Worm (Caenorhabditis elegans): ENCODE data around the gene T02B11.6.
A peak's percentile ranks its signal among the peaks of the same experiment; 100 is the strongest.

The T02B11.6 gene

ce11 chrV:910588-910987 lies 21.5 kb upstream of the T02B11.6 start:
- no peak for TF ChIP-seq daf-8 (GFP tag; IDR thresholded peaks at IDR 0.05)
- TF ChIP-seq hlh-30 (tag; optimal IDR thresholded peaks at IDR 0.05; ENCODE audit: insufficient read depth) = peak; percentile 48
- peak; percentile 49 for TF ChIP-seq lin-38 (GFP tag; IDR thresholded peaks at IDR 0.05)
- peak; percentile 67 for TF ChIP-seq dve-1 (tag; optimal IDR thresholded peaks at IDR 0.05; ENCODE audit: insufficient read depth)
- TF ChIP-seq dmd-6 (GFP tag; IDR thresholded peaks at IDR 0.05) = peak; percentile 77
- TF ChIP-seq Y75B8A.6 (GFP tag; IDR thresholded peaks at IDR 0.05) = no peak
- TF ChIP-seq nhr-28 (tag; optimal IDR thresholded peaks at IDR 0.05) = peak; percentile 99
- TF ChIP-seq mes-2 (tag; optimal IDR thresholded peaks at IDR 0.05; ENCODE audit: poor library complexity, severe bottlenecking) = peak; percentile 37
- peak; percentile 81 for TF ChIP-seq nhr-77 (tag; optimal IDR thresholded peaks at IDR 0.05)
- TF ChIP-seq lin-13 (GFP tag; optimal IDR thresholded peaks at IDR 0.05) = peak; percentile 20
- no peak for TF ChIP-seq daf-16 (GFP tag; optimal IDR thresholded peaks at IDR 0.05)
- peak; percentile 58 for TF ChIP-seq daf-16 (tag; optimal IDR thresholded peaks at IDR 0.05)
- TF ChIP-seq nhr-102 (tag; optimal IDR thresholded peaks at IDR 0.05) = peak; percentile 20
- peak; percentile 28 for TF ChIP-seq nhr-11 (tag; optimal IDR thresholded peaks at IDR 0.05)
- peak; percentile 81 for TF ChIP-seq hlh-11 (tag; optimal IDR thresholded peaks at IDR 0.05)
- TF ChIP-seq mxl-3 (GFP tag; optimal IDR thresholded peaks at IDR 0.05) = peak; percentile 82
- TF ChIP-seq skn-1 (tag; optimal IDR thresholded peaks at IDR 0.05) = no peak
- TF ChIP-seq pqm-1 (tag; optimal IDR thresholded peaks at IDR 0.05) = peak; percentile 32
- TF ChIP-seq mdl-1 (tag; optimal IDR thresholded peaks at IDR 0.05) = peak in 1 of 2 experiments; percentile 53
- peak; percentile 63 for TF ChIP-seq aha-1 (tag)
- no peak for TF ChIP-seq T26A8.4 (GFP tag; IDR thresholded peaks at IDR 0.05)
- no peak for TF ChIP-seq saeg-2 (GFP tag; IDR thresholded peaks at IDR 0.05)
- peak; percentile 27 for TF ChIP-seq nhr-48 (tag; optimal IDR thresholded peaks at IDR 0.05)
- 0 out of 2 replicates have a peak, but pooled peaks have one; percentile 28 for TF ChIP-seq php-3 (GFP tag; IDR thresholded peaks at IDR 0.05)

DNA sequence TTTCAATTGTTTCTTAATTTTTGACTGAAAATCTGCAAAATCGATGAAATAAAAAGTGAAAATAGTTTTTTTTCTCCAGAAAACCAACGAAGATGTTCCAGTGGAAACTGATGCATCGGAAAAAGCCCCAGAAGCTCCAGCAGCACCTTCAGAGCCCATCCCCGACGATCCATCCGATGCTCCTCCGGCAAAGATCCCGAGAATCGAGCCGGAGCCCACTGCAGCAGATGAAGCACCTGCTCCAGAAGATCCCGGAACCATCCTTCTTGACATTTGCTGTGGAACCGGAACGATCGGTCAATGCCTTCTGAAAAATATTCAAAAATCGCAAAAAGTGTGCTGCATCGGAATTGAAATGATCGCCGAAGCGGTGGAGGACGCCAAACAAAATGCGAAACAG lies 19.6 kb upstream of the T02B11.6 start:
- TF ChIP-seq madf-5 (GFP tag; IDR thresholded peaks at IDR 0.05) = no peak
- 0 out of 2 replicates have a peak, but pooled peaks have one; percentile 4 for TF ChIP-seq nhr-42 (GFP tag; IDR thresholded peaks at IDR 0.05)
- peak; percentile 88 for TF ChIP-seq set-16 (GFP tag; IDR thresholded peaks at IDR 0.05)

ce11 chrV:904232-904983 lies 15.3 kb upstream of the T02B11.6 start, which contains the start of gene trm-2A:
Gene trm-2A (plus strand): TSS chrV:904963.
- TF ChIP-seq mdl-1 (tag; optimal IDR thresholded peaks at IDR 0.05) = peak in 1 of 2 experiments; percentile 17
- TF ChIP-seq mep-1 (tag; optimal IDR thresholded peaks at IDR 0.05) = peak; percentile 79
- no peak for TF ChIP-seq F49E8.2 (tag; optimal IDR thresholded peaks at IDR 0.05; ENCODE audit: borderline replicate concordance)
- no peak for TF ChIP-seq daf-16 (GFP tag; optimal IDR thresholded peaks at IDR 0.05)
- TF ChIP-seq daf-16 (tag; optimal IDR thresholded peaks at IDR 0.05) = peak; percentile 43
- TF ChIP-seq lim-7 (GFP tag; IDR thresholded peaks at IDR 0.05) = no peak
- no peak for TF ChIP-seq lin-39 (tag; optimal IDR thresholded peaks at IDR 0.05)
- TF ChIP-seq lin-38 (GFP tag; IDR thresholded peaks at IDR 0.05) = peak; percentile 98
- peak; percentile 6 for TF ChIP-seq nhr-102 (tag; optimal IDR thresholded peaks at IDR 0.05)
- peak; percentile 49 for TF ChIP-seq duxl-1 (tag; optimal IDR thresholded peaks at IDR 0.05; ENCODE audit: poor library complexity)
- no peak for TF ChIP-seq sdz-12 (GFP tag; optimal IDR thresholded peaks at IDR 0.05)
- no peak for TF ChIP-seq dmd-9 (GFP tag; IDR thresholded peaks at IDR 0.05)
- peak; percentile 12 for TF ChIP-seq nhr-6 (tag; optimal IDR thresholded peaks at IDR 0.05)
- no peak for TF ChIP-seq unc-130 (GFP tag; optimal IDR thresholded peaks at IDR 0.05)
- TF ChIP-seq F44E2.7 (GFP tag; IDR thresholded peaks at IDR 0.05) = 0 out of 2 replicates have a peak, but pooled peaks have one; percentile 15
- peak; percentile 54 for TF ChIP-seq rbr-2 (tag; optimal IDR thresholded peaks at IDR 0.05)
- TF ChIP-seq lin-13 (GFP tag; optimal IDR thresholded peaks at IDR 0.05) = peak; percentile 16
- TF ChIP-seq set-16 (GFP tag; IDR thresholded peaks at IDR 0.05) = peak; percentile 71
- TF ChIP-seq hlh-11 (tag; optimal IDR thresholded peaks at IDR 0.05) = peak; percentile 52
- no peak for TF ChIP-seq F26F4.8 (GFP tag; conservative IDR thresholded peaks at IDR 0.05)
- no peak for TF ChIP-seq pha-4 (GFP tag; IDR thresholded peaks at IDR 0.05)
- TF ChIP-seq pha-4 (tag; optimal IDR thresholded peaks at IDR 0.05) = peak; percentile 43
- TF ChIP-seq ctbp-1 (GFP tag; IDR thresholded peaks at IDR 0.05) = no peak
- TF ChIP-seq gei-8 (GFP tag; optimal IDR thresholded peaks at IDR 0.05) = no peak
- TF ChIP-seq nhr-11 (tag; optimal IDR thresholded peaks at IDR 0.05) = peak; percentile 27
- peak; percentile 43; the same call in 1 of the 2 replicates for TF ChIP-seq dmd-6 (GFP tag; IDR thresholded peaks at IDR 0.05)
- peak; percentile 93 for TF ChIP-seq mes-2 (tag; optimal IDR thresholded peaks at IDR 0.05; ENCODE audit: poor library complexity, severe bottlenecking)
- peak; percentile 89 for TF ChIP-seq aha-1 (tag)
- TF ChIP-seq hlh-30 (tag; optimal IDR thresholded peaks at IDR 0.05; ENCODE audit: insufficient read depth) = peak; percentile 76
- no peak for TF ChIP-seq nhr-48 (tag; optimal IDR thresholded peaks at IDR 0.05)
- TF ChIP-seq tag-97 (GFP tag; IDR thresholded peaks at IDR 0.05) = no peak
